Fruit fly (Drosophila melanogaster) whole organism, larva: ENCODE results near the gene CG18473.

Experiments used
- noc ChIP-seq: fragments of 200-800 bp; sonication (Bioruptor generic); optimal IDR thresholded peaks from 3 replicates; lab custom pipeline; 2019; ENCODE audit warnings: missing biosample characterization, mild to moderate bottlenecking, missing genetic modification characterization, moderate library complexity

CG18473 gene

dm6 chr3R:9342248-9342882 is 20.7 kb upstream of the CG18473 start:
- TF ChIP-seq noc (tag; lab: Kevin White, UChicago): peak; percentile 78

dm6 chr3R:9343022-9343587 is 20.0 kb upstream of the CG18473 start:
- TF ChIP-seq noc (tag; lab: Kevin White, UChicago): no peak

- no peak for TF ChIP-seq noc (tag; lab: Kevin White, UChicago)
These were observed 19.5 kb upstream of the CG18473 start for dm6 chr3R:9343645-9344044.

dm6 chr3R:9344186-9344790 is 18.8 kb upstream of the CG18473 start:
- no peak for TF ChIP-seq noc (tag; lab: Kevin White, UChicago)

dm6 chr3R:9344791-9345208 is 18.3 kb upstream of the CG18473 start:
- peak; percentile 49 for TF ChIP-seq noc (tag; lab: Kevin White, UChicago)

dm6 chr3R:9345904-9346303 is 17.2 kb upstream of the CG18473 start:
- TF ChIP-seq noc (tag; lab: Kevin White, UChicago): no peak

- TF ChIP-seq noc (tag; lab: Kevin White, UChicago): no peak
These were observed 16.6 kb upstream of the CG18473 start for dm6 chr3R:9346539-9346938.

dm6 chr3R:9347702-9348378 is 15.3 kb upstream of the CG18473 start:
- TF ChIP-seq noc (tag; lab: Kevin White, UChicago): no peak

dm6 chr3R:9348379-9348721 is 14.8 kb upstream of the CG18473 start:
- no peak for TF ChIP-seq noc (tag; lab: Kevin White, UChicago)

dm6 chr3R:9349267-9349820 is 13.8 kb upstream of the CG18473 start:
- no peak for TF ChIP-seq noc (tag; lab: Kevin White, UChicago)

- TF ChIP-seq noc (tag; lab: Kevin White, UChicago): no peak
These were observed 12.3 kb upstream of the CG18473 start for dm6 chr3R:9350561-9351379.

dm6 chr3R:9351415-9352379 is 11.4 kb upstream of the CG18473 start:
- TF ChIP-seq noc (tag; lab: Kevin White, UChicago): peak; percentile 85

dm6 chr3R:9352595-9353275 is 10.4 kb upstream of the CG18473 start:
- TF ChIP-seq noc (tag; lab: Kevin White, UChicago): no peak

- TF ChIP-seq noc (tag; lab: Kevin White, UChicago): peak; percentile 71
These were observed 9.8 kb upstream of the CG18473 start for dm6 chr3R:9353276-9353652.
